Fruit fly (Drosophila melanogaster) whole organism, embryonic: ENCODE data around the gene CG13409.

Experiments
- Abd-B ChIP-seq: fragments of 200-800 bp; sonication (Bioruptor generic); optimal IDR thresholded peaks from 2 replicates; lab custom pipeline; 2018; ENCODE audit warnings: missing biosample characterization, mild to moderate bottlenecking, missing genetic modification characterization, moderate library complexity
- Atf6 ChIP-seq: fragments of 200-800 bp; sonication (Bioruptor generic); IDR thresholded peaks from 2 replicates; pipeline ENCODE4 v1.3.6; 2022; ENCODE audit warnings: missing biosample characterization, missing genetic modification characterization
- Bgb ChIP-seq: fragments of 200-800 bp; sonication (Bioruptor generic); IDR thresholded peaks from 2 replicates; pipeline ENCODE4 v1.3.6; 2022; ENCODE audit warnings: missing biosample characterization, missing genetic modification characterization; ENCODE audit not compliant: partially characterized antibody
- CG12236 ChIP-seq: fragments of 200-800 bp; sonication (Bioruptor generic); optimal IDR thresholded peaks from 2 replicates; lab custom pipeline; 2016; ENCODE audit warnings: missing biosample characterization, missing genetic modification characterization
- CG13424 ChIP-seq: fragments of 200-800 bp; sonication (Bioruptor generic); optimal IDR thresholded peaks from 2 replicates; lab custom pipeline; 2019; ENCODE audit warnings: missing biosample characterization, mild to moderate bottlenecking, missing genetic modification characterization, moderate library complexity
- CG13894 ChIP-seq: fragments of 200-800 bp; sonication (Bioruptor generic); optimal IDR thresholded peaks from 3 replicates; lab custom pipeline; 2018; ENCODE audit warnings: missing biosample characterization, mild to moderate bottlenecking, missing genetic modification characterization, moderate library complexity
- CG14014 ChIP-seq: fragments of 200-800 bp; sonication (Bioruptor generic); IDR thresholded peaks from 2 replicates; pipeline ENCODE4 v1.3.6; 2022; ENCODE audit warnings: missing biosample characterization, missing genetic modification characterization
- CG17568 ChIP-seq: fragments of 200-800 bp; sonication (Bioruptor generic); optimal IDR thresholded peaks from 2 replicates; lab custom pipeline; 2018; ENCODE audit warnings: missing biosample characterization, mild to moderate bottlenecking, missing genetic modification characterization, moderate library complexity
- CG18262 ChIP-seq: fragments of 200-800 bp; optimal IDR thresholded peaks from 3 replicates; lab custom pipeline; 2019; ENCODE audit warnings: missing biosample characterization, mild to moderate bottlenecking, missing genetic modification characterization, moderate library complexity
- CG18599 ChIP-seq: fragments of 200-800 bp; sonication (Bioruptor generic); optimal IDR thresholded peaks from 3 replicates; lab custom pipeline; 2017; ENCODE audit warnings: missing biosample characterization, missing genetic modification characterization, mild to moderate bottlenecking, moderate library complexity, missing genetic modification reagents
- CG18764 ChIP-seq: fragments of 200-800 bp; sonication (Bioruptor generic); optimal IDR thresholded peaks from 3 replicates; lab custom pipeline; 2016; ENCODE audit warnings: missing biosample characterization, missing genetic modification characterization
- CG2712 ChIP-seq: fragments of 200-800 bp; optimal IDR thresholded peaks from 3 replicates; lab custom pipeline; 2019; ENCODE audit warnings: missing biosample characterization, mild to moderate bottlenecking, missing genetic modification characterization, moderate library complexity
- CG34422 ChIP-seq: fragments of 200-800 bp; sonication (Bioruptor generic); IDR thresholded peaks from 3 replicates; pipeline ENCODE4 v1.3.6; 2022; ENCODE audit warnings: missing biosample characterization, missing genetic modification characterization
- CG42726 ChIP-seq: fragments of 200-800 bp; sonication (Bioruptor generic); IDR thresholded peaks from 2 replicates; pipeline ENCODE4 v1.3.6; 2022; ENCODE audit warnings: missing biosample characterization, missing genetic modification characterization; ENCODE audit not compliant: partially characterized antibody
- CG4282 ChIP-seq: fragments of 200-800 bp; sonication (Bioruptor generic); optimal IDR thresholded peaks from 2 replicates; lab custom pipeline; 2016; ENCODE audit warnings: missing biosample characterization, missing genetic modification characterization
- CG5245 ChIP-seq: fragments of 200-800 bp; sonication (Bioruptor generic); optimal IDR thresholded peaks from 3 replicates; lab custom pipeline; 2016; ENCODE audit warnings: missing biosample characterization, missing genetic modification characterization
- CG6765 ChIP-seq: fragments of 200-800 bp; sonication (Bioruptor generic); optimal IDR thresholded peaks from 3 replicates; lab custom pipeline; 2017; ENCODE audit warnings: missing biosample characterization, mild to moderate bottlenecking, missing genetic modification characterization
- CG6791 ChIP-seq: fragments of 200-800 bp; sonication (Bioruptor generic); IDR thresholded peaks from 3 replicates; pipeline ENCODE4 v1.3.6; 2022; ENCODE audit warnings: missing biosample characterization, missing genetic modification characterization; ENCODE audit not compliant: partially characterized antibody
- CG7372 ChIP-seq: fragments of 200-800 bp; sonication (Bioruptor generic); IDR thresholded peaks from 2 replicates; pipeline ENCODE4 v1.3.6; 2022; ENCODE audit warnings: missing biosample characterization, missing genetic modification characterization
- CG7745 ChIP-seq: fragments of 200-800 bp; sonication (Bioruptor generic); optimal IDR thresholded peaks from 2 replicates; lab custom pipeline; 2018; ENCODE audit warnings: missing biosample characterization, mild to moderate bottlenecking, missing genetic modification characterization, moderate library complexity
- CG8281 ChIP-seq: fragments of 200-800 bp; sonication (Bioruptor generic); optimal IDR thresholded peaks from 2 replicates; lab custom pipeline; 2018; ENCODE audit warnings: missing biosample characterization, mild to moderate bottlenecking, missing genetic modification characterization, moderate library complexity
- CG9437 ChIP-seq: fragments of 200-800 bp; sonication (Bioruptor generic); optimal IDR thresholded peaks from 2 replicates; lab custom pipeline; 2018; ENCODE audit warnings: missing biosample characterization, mild to moderate bottlenecking, missing genetic modification characterization
- CG9609 ChIP-seq: fragments of 200-800 bp; sonication (Bioruptor generic); optimal IDR thresholded peaks from 3 replicates; lab custom pipeline; 2016; ENCODE audit warnings: missing biosample characterization, missing genetic modification characterization
- CG9932 ChIP-seq: fragments of 200-800 bp; sonication (Bioruptor generic); IDR thresholded peaks from 2 replicates; pipeline ENCODE4 v1.3.6; 2022; ENCODE audit warnings: missing biosample characterization, missing genetic modification characterization
- CHES-1-like ChIP-seq: fragments of 200-800 bp; sonication (Bioruptor generic); optimal IDR thresholded peaks from 2 replicates; lab custom pipeline; 2016; ENCODE audit warnings: missing biosample characterization, missing genetic modification characterization
- CTCF ChIP-seq: fragments of 200-800 bp; sonication (Bioruptor generic); optimal IDR thresholded peaks from 2 replicates; lab custom pipeline; 2017; ENCODE audit warnings: missing biosample characterization, mild to moderate bottlenecking, missing genetic modification characterization, moderate library complexity
- Drgx ChIP-seq: fragments of 200-800 bp; sonication (Bioruptor generic); IDR thresholded peaks from 2 replicates; pipeline ENCODE4 v1.3.6; 2022; ENCODE audit warnings: missing biosample characterization, missing genetic modification characterization
- GATAe ChIP-seq: fragments of 200-800 bp; sonication (Bioruptor generic); conservative IDR thresholded peaks from 2 replicates; pipeline ENCODE4 v1.3.6; 2022; ENCODE audit warnings: missing biosample characterization, missing genetic modification characterization
- Hr39 ChIP-seq: fragments of >200 bp; optimal IDR thresholded peaks from 2 replicates; lab custom pipeline; 2017
- Hsf ChIP-seq: fragments of 200-800 bp; sonication (Bioruptor generic); optimal IDR thresholded peaks from 3 replicates; lab custom pipeline; 2016; ENCODE audit warnings: missing biosample characterization, missing genetic modification characterization
- Neu2 ChIP-seq: fragments of 200-800 bp; sonication (Bioruptor generic); optimal IDR thresholded peaks from 3 replicates; lab custom pipeline; 2016; ENCODE audit warnings: missing biosample characterization, missing genetic modification characterization, borderline replicate concordance
- Ptx1 ChIP-seq: fragments of 200-800 bp; sonication (Bioruptor generic); IDR thresholded peaks from 2 replicates; pipeline ENCODE4 v1.3.6; 2022; ENCODE audit warnings: missing biosample characterization, missing genetic modification characterization
- Rfx ChIP-seq: fragments of 200-800 bp; sonication (Bioruptor generic); IDR thresholded peaks from 2 replicates; pipeline ENCODE4 v1.3.6; 2022; ENCODE audit warnings: missing biosample characterization, missing genetic modification characterization
- Side ChIP-seq: fragments of 200-800 bp; sonication (Bioruptor generic); optimal IDR thresholded peaks from 2 replicates; lab custom pipeline; 2016; ENCODE audit warnings: missing biosample characterization, missing genetic modification characterization
- Vsx1 ChIP-seq: fragments of 200-800 bp; sonication (Bioruptor generic); optimal IDR thresholded peaks from 2 replicates; lab custom pipeline; 2017; ENCODE audit warnings: missing biosample characterization, mild to moderate bottlenecking, missing genetic modification characterization, missing genetic modification reagents
- Xbp1 ChIP-seq: fragments of 200-800 bp; sonication (Bioruptor generic); optimal IDR thresholded peaks from 3 replicates; lab custom pipeline; 2016; ENCODE audit warnings: missing biosample characterization, mild to moderate bottlenecking, missing genetic modification characterization
- YL-1 ChIP-seq: fragments of 200-800 bp; sonication (Bioruptor generic); optimal IDR thresholded peaks from 3 replicates; lab custom pipeline; 2017; ENCODE audit warnings: missing biosample characterization, mild to moderate bottlenecking, missing genetic modification characterization
- aop ChIP-seq: fragments of 200-800 bp; sonication (Bioruptor generic); IDR thresholded peaks from 2 replicates; pipeline ENCODE4 v1.3.6; 2022; ENCODE audit warnings: missing biosample characterization, missing genetic modification characterization
- ash1 ChIP-seq: fragments of 200-800 bp; sonication (Bioruptor generic); optimal IDR thresholded peaks from 2 replicates; lab custom pipeline; 2018; ENCODE audit warnings: missing biosample characterization, mild to moderate bottlenecking, missing genetic modification characterization
- az2 ChIP-seq: fragments of 200-800 bp; sonication (Bioruptor generic); optimal IDR thresholded peaks from 3 replicates; lab custom pipeline; 2016; ENCODE audit warnings: missing biosample characterization, missing genetic modification characterization
- cwo ChIP-seq: fragments of 200-800 bp; sonication (Bioruptor generic); optimal IDR thresholded peaks from 3 replicates; lab custom pipeline; 2017; ENCODE audit warnings: missing biosample characterization, missing genetic modification characterization, mild to moderate bottlenecking, moderate library complexity, missing genetic modification reagents
- fru ChIP-seq: fragments of >200 bp; optimal IDR thresholded peaks from 2 replicates; lab custom pipeline; 2017
- gce ChIP-seq: fragments of 200-800 bp; sonication (Bioruptor generic); IDR thresholded peaks from 3 replicates; pipeline ENCODE4 v1.3.6; 2022; ENCODE audit warnings: missing biosample characterization, missing genetic modification characterization
- kah ChIP-seq: fragments of 200-800 bp; sonication (Bioruptor generic); optimal IDR thresholded peaks from 2 replicates; lab custom pipeline; 2018; ENCODE audit warnings: missing biosample characterization, mild to moderate bottlenecking, missing genetic modification characterization
- kay ChIP-seq: fragments of 200-800 bp; sonication (Bioruptor generic); optimal IDR thresholded peaks from 2 replicates; lab custom pipeline; 2016; ENCODE audit warnings: missing biosample characterization, missing genetic modification characterization
- lab ChIP-seq: fragments of 200-800 bp; sonication (Bioruptor generic); optimal IDR thresholded peaks from 3 replicates; lab custom pipeline; 2017; ENCODE audit warnings: missing biosample characterization, missing genetic modification characterization, mild to moderate bottlenecking, moderate library complexity, missing genetic modification reagents
- nom ChIP-seq: fragments of 200-800 bp; sonication (Bioruptor generic); optimal IDR thresholded peaks from 2 replicates; lab custom pipeline; 2017; ENCODE audit warnings: missing biosample characterization, missing genetic modification characterization, mild to moderate bottlenecking, moderate library complexity, missing genetic modification reagents
- otp ChIP-seq: fragments of 200-800 bp; sonication (Bioruptor generic); IDR thresholded peaks from 3 replicates; pipeline ENCODE4, ENCODE4 v1.3.6; 2022; ENCODE audit warnings: missing biosample characterization, missing genetic modification characterization
- pita ChIP-seq: fragments of 200-800 bp; sonication (Bioruptor generic); optimal IDR thresholded peaks from 2 replicates; lab custom pipeline; 2017; ENCODE audit warnings: missing biosample characterization, mild to moderate bottlenecking, missing genetic modification characterization
- psq ChIP-seq: fragments of 200-800 bp; sonication (Bioruptor generic); optimal IDR thresholded peaks from 2 replicates; lab custom pipeline; 2017; ENCODE audit warnings: missing biosample characterization, missing genetic modification characterization
- ro ChIP-seq: fragments of 200-800 bp; sonication (Bioruptor generic); IDR thresholded peaks from 2 replicates; pipeline ENCODE4 v1.3.6; 2022; ENCODE audit warnings: missing biosample characterization, missing genetic modification characterization
- shn ChIP-seq: fragments of 200-800 bp; sonication (Bioruptor generic); optimal IDR thresholded peaks from 3 replicates; lab custom pipeline; 2016; ENCODE audit warnings: missing biosample characterization, missing genetic modification characterization

Gene CG13409

dm6 chr3R:22025320-22025719 lies 6.4 kb downstream of the CG13409 start, which contains the start of gene CG6028 (continued):
- TF ChIP-seq psq (GFP tag; lab: Kevin White, UChicago) (no peak), otp (GFP tag; lab: Robert Waterston, UW) (peak; percentile 43; the same call in 1 of the 3 replicates), CG13424 (tag; lab: Kevin White, UChicago) (peak; percentile 22), CG4282 (GFP tag; lab: Kevin White, UChicago) (no peak), Vsx1 (no peak), az2 (GFP tag; lab: Kevin White, UChicago) (peak; percentile 18), Rfx (GFP tag; lab: Robert Waterston, UW) (peak; percentile 68), Neu2 (GFP tag; lab: Kevin White, UChicago) (no peak), Bgb (GFP tag; lab: Robert Waterston, UW) (no peak), CG9609 (GFP tag; lab: Kevin White, UChicago) (no peak), CG17568 (GFP tag; lab: Kevin White, UChicago) (no peak), nom (peak; percentile 32), CG6765 (peak; percentile 22), CG9437 (GFP tag; lab: Kevin White, UChicago) (peak; percentile 94), CG12236 (no peak), CG18262 (tag; lab: Kevin White, UChicago) (peak; percentile 17), CG13894 (no peak), aop (no peak), fru (lab: Kevin White, UChicago) (no peak), CG42726 (GFP tag; lab: Robert Waterston, UW) (peak; percentile 18; the same call in 1 of the 2 replicates), CG9932 (GFP tag; lab: Robert Waterston, UW) (peak; percentile 44; the same call in 1 of the 2 replicates), kay (GFP tag; lab: Kevin White, UChicago) (peak; percentile 21), Hsf (peak; percentile 7), Atf6 (GFP tag; lab: Robert Waterston, UW) (peak; percentile 35; the same call in 1 of the 2 replicates), GATAe (GFP tag; lab: Robert Waterston, UW) (no peak), kah (GFP tag; lab: Kevin White, UChicago) (no peak), CG7372 (GFP tag; lab: Robert Waterston, UW) (no peak), CG2712 (tag; lab: Kevin White, UChicago) (peak; percentile 37), Drgx (GFP tag; lab: Robert Waterston, UW) (peak; percentile 33; the same call in 1 of the 2 replicates), shn (GFP tag; lab: Kevin White, UChicago) (peak; percentile 1), gce (GFP tag; lab: Robert Waterston, UW) (no peak), lab (GFP tag; lab: Kevin White, UChicago) (peak; percentile 29), Side (GFP tag; lab: Kevin White, UChicago) (peak; percentile 10), cwo (GFP tag; lab: Kevin White, UChicago) (no peak), CG7745 (tag; lab: Kevin White, UChicago) (no peak), CG6791 (GFP tag; lab: Robert Waterston, UW) (0 out of 3 replicates have a peak, but pooled peaks have one; percentile 48), YL-1 (GFP tag; lab: Kevin White, UChicago) (peak; percentile 19), CG34422 (GFP tag; lab: Robert Waterston, UW) (0 out of 3 replicates have a peak, but pooled peaks have one; percentile 24), Hr39 (no peak), CG8281 (no peak), pita (no peak), Abd-B (GFP tag; lab: Kevin White, UChicago) (no peak), CTCF (GFP tag; lab: Kevin White, UChicago) (no peak), ro (GFP tag; lab: Robert Waterston, UW) (no peak), CG18599 (GFP tag; lab: Kevin White, UChicago) (peak; percentile 42), Xbp1 (peak; percentile 23), ash1 (no peak), CG18764 (GFP tag; lab: Kevin White, UChicago) (peak; percentile 2), CG5245 (GFP tag; lab: Kevin White, UChicago) (peak; percentile 8), CG14014 (peak; percentile 24; the same call in 1 of the 2 replicates), Ptx1 (GFP tag; lab: Robert Waterston, UW) (0 out of 2 replicates have a peak, but pooled peaks have one; percentile 27), CHES-1-like (peak; percentile 16)
